Worm (Caenorhabditis elegans): ENCODE results near the gene cyn-7.

ce11 chrV:15192377-15192776 lies 5.2 kb upstream of the cyn-7 start, which contains the start of gene plc-2:
- TF ChIP-seq ama-1 (optimal IDR thresholded peaks at IDR 0.05) = no peak
- TF ChIP-seq flt-1 (GFP tag; IDR thresholded peaks at IDR 0.05) = no peak
- TF ChIP-seq tbx-37 (GFP tag; conservative IDR thresholded peaks at IDR 0.05) = no peak
- TF ChIP-seq ceh-13 (GFP tag; optimal IDR thresholded peaks at IDR 0.05) = no peak
- TF ChIP-seq B0310.2 (tag; optimal IDR thresholded peaks at IDR 0.05) = no peak
- TF ChIP-seq hnd-1 (tag; optimal IDR thresholded peaks at IDR 0.05) = no peak
- no peak for TF ChIP-seq hmbx-1 (tag; optimal IDR thresholded peaks at IDR 0.05)
- no peak for TF ChIP-seq aly-1 (tag; optimal IDR thresholded peaks at IDR 0.05)
- no peak for TF ChIP-seq hmg-4 (GFP tag; optimal IDR thresholded peaks at IDR 0.05)
- TF ChIP-seq F13C5.2 (tag; optimal IDR thresholded peaks at IDR 0.05) = no peak
- TF ChIP-seq ets-7 (tag; optimal IDR thresholded peaks at IDR 0.05) = no peak
- no peak for TF ChIP-seq scrt-1 (GFP tag; IDR thresholded peaks at IDR 0.05)
- TF ChIP-seq sea-1 (GFP tag; conservative IDR thresholded peaks at IDR 0.05) = no peak
- no peak for TF ChIP-seq ceh-36 (tag; optimal IDR thresholded peaks at IDR 0.05)
